Worm (Caenorhabditis elegans): ENCODE data around the gene K08D9.6.

DNA sequence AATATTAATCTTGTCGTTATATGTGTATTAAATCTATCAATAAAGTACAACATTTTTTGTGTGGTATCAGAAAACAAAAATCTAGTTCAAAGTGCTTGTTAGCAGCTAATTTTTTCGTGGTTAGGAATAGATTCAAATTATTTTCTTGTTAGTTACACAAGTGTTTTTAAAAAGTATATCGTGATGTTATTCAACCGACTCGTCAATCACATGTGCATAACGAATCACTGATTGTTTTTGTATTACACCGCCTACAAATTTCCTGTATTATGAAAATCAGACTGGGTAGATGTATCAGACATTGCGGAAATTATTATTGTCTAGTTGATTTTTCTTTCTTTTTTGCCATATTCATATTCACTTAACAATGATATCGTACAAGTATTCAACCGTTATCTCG is 48.2 kb upstream of the K08D9.6 start, which contains the start of gene str-64:
- TF ChIP-seq lin-13 (tag; optimal IDR thresholded peaks at IDR 0.05) (no peak), elt-3 (tag; optimal IDR thresholded peaks at IDR 0.05) (no peak), unc-62 (GFP tag; optimal IDR thresholded peaks at IDR 0.05) (no peak), pha-4 (tag; optimal IDR thresholded peaks at IDR 0.05) (no peak), nhr-237 (tag; optimal IDR thresholded peaks at IDR 0.05) (no peak), bed-3 (GFP tag; optimal IDR thresholded peaks at IDR 0.05) (no peak), snpc-4 (tag; optimal IDR thresholded peaks at IDR 0.05) (no peak), ceh-39 (tag; optimal IDR thresholded peaks at IDR 0.05) (no peak)

All from whole organism, mixed stage, embryonic.